Fruit fly (Drosophila melanogaster) whole organism, prepupa: ENCODE measurements around the gene Tollo.

Experiments used
- Blimp-1 ChIP-seq: fragments of 200-800 bp; sonication (Bioruptor generic); optimal IDR thresholded peaks from 3 replicates; lab custom pipeline; 2017; ENCODE audit warnings: missing biosample characterization, missing genetic modification characterization, mild to moderate bottlenecking, moderate library complexity, missing genetic modification reagents
- CG10631 ChIP-seq: fragments of 200-800 bp; sonication (Bioruptor generic); optimal IDR thresholded peaks from 2 replicates; lab custom pipeline; 2016; ENCODE audit warnings: missing biosample characterization, missing genetic modification characterization
- CG10669 ChIP-seq: fragments of 200-800 bp; sonication (Bioruptor generic); optimal IDR thresholded peaks from 3 replicates; lab custom pipeline; 2018; ENCODE audit warnings: missing biosample characterization, mild to moderate bottlenecking, missing genetic modification characterization, moderate library complexity
- CG11762 ChIP-seq: fragments of 200-800 bp; sonication (Bioruptor generic); optimal IDR thresholded peaks from 3 replicates; lab custom pipeline; 2016; ENCODE audit warnings: missing biosample characterization, missing genetic modification characterization; ENCODE audit not compliant: insufficient read depth
- CG11902 ChIP-seq: fragments of 200-800 bp; sonication (Bioruptor generic); optimal IDR thresholded peaks from 3 replicates; lab custom pipeline; 2016; ENCODE audit warnings: missing biosample characterization, missing genetic modification characterization
- CG15336 ChIP-seq: fragments of 200-800 bp; sonication (Bioruptor generic); IDR thresholded peaks from 2 replicates; pipeline ENCODE4 v1.3.6; 2022; ENCODE audit warnings: missing biosample characterization, missing genetic modification characterization
- CG1621 ChIP-seq: fragments of 200-800 bp; sonication (Bioruptor generic); optimal IDR thresholded peaks from 3 replicates; lab custom pipeline; 2018; ENCODE audit warnings: missing biosample characterization, mild to moderate bottlenecking, missing genetic modification characterization
- CG16779 ChIP-seq: fragments of 200-800 bp; sonication (Bioruptor generic); optimal IDR thresholded peaks from 3 replicates; lab custom pipeline; 2017; ENCODE audit warnings: missing biosample characterization, mild to moderate bottlenecking, missing genetic modification characterization
- CG3032 ChIP-seq: fragments of 200-800 bp; optimal IDR thresholded peaks from 2 replicates; lab custom pipeline; 2019; ENCODE audit warnings: missing biosample characterization, mild to moderate bottlenecking, missing genetic modification characterization, moderate library complexity
- CG31627 ChIP-seq: fragments of 200-800 bp; sonication (Bioruptor generic); optimal IDR thresholded peaks from 3 replicates; lab custom pipeline; 2016; ENCODE audit warnings: missing biosample characterization, missing genetic modification characterization
- CG34406 ChIP-seq: fragments of 200-800 bp; sonication (Bioruptor generic); optimal IDR thresholded peaks from 3 replicates; lab custom pipeline; 2016; ENCODE audit warnings: missing biosample characterization, missing genetic modification characterization
- CG3919 ChIP-seq: fragments of 200-800 bp; sonication (Bioruptor generic); optimal IDR thresholded peaks from 3 replicates; lab custom pipeline; 2016; ENCODE audit warnings: missing biosample characterization, missing genetic modification characterization
- CG4318 ChIP-seq: fragments of 200-800 bp; sonication (Bioruptor generic); optimal IDR thresholded peaks from 3 replicates; lab custom pipeline; 2017; ENCODE audit warnings: missing biosample characterization, mild to moderate bottlenecking, missing genetic modification characterization
- CG6276 ChIP-seq: fragments of 200-800 bp; sonication (Bioruptor generic); optimal IDR thresholded peaks from 2 replicates; lab custom pipeline; 2017; ENCODE audit warnings: missing biosample characterization, mild to moderate bottlenecking, missing genetic modification characterization
- CG6792 ChIP-seq: fragments of 200-800 bp; sonication (Bioruptor generic); optimal IDR thresholded peaks from 3 replicates; lab custom pipeline; 2016; ENCODE audit warnings: missing biosample characterization, missing genetic modification characterization
- CG7368 ChIP-seq: fragments of 200-800 bp; sonication (Bioruptor generic); optimal IDR thresholded peaks from 3 replicates; lab custom pipeline; 2016; ENCODE audit warnings: missing biosample characterization, missing genetic modification characterization
- CG8119 ChIP-seq: fragments of 200-800 bp; sonication (Bioruptor generic); IDR thresholded peaks from 3 replicates; pipeline ENCODE4 v1.3.6; 2022; ENCODE audit warnings: missing biosample characterization, missing genetic modification characterization
- CG8319 ChIP-seq: fragments of 200-800 bp; sonication (Bioruptor generic); optimal IDR thresholded peaks from 3 replicates; lab custom pipeline; 2016; ENCODE audit warnings: missing biosample characterization, missing genetic modification characterization
- CG8632 ChIP-seq: fragments of 200-800 bp; sonication (Bioruptor generic); optimal IDR thresholded peaks from 3 replicates; lab custom pipeline; 2016; ENCODE audit warnings: missing biosample characterization, missing genetic modification characterization
- CG9139 ChIP-seq: fragments of 200-800 bp; sonication (Bioruptor generic); optimal IDR thresholded peaks from 3 replicates; lab custom pipeline; 2017; ENCODE audit warnings: missing biosample characterization, mild to moderate bottlenecking, missing genetic modification characterization
- Eip75B ChIP-seq: fragments of 200-800 bp; sonication (Bioruptor generic); optimal IDR thresholded peaks from 3 replicates; lab custom pipeline; 2016; ENCODE audit warnings: missing biosample characterization, missing genetic modification characterization
- Eip78C ChIP-seq: fragments of 200-800 bp; sonication (Bioruptor generic); peaks from one replicate; lab custom pipeline; 2016; ENCODE audit warnings: missing biosample characterization, missing genetic modification characterization
- Eip93F ChIP-seq: fragments of 200-800 bp; sonication (Bioruptor generic); optimal IDR thresholded peaks from 2 replicates; lab custom pipeline; 2016; ENCODE audit warnings: missing biosample characterization, mild to moderate bottlenecking, missing genetic modification characterization
- Ets21C ChIP-seq: fragments of 200-800 bp; sonication (Bioruptor generic); optimal IDR thresholded peaks from 3 replicates; lab custom pipeline; 2016; ENCODE audit warnings: missing biosample characterization, missing genetic modification characterization
- Ets96B ChIP-seq: fragments of 200-800 bp; optimal IDR thresholded peaks from 2 replicates; lab custom pipeline; 2019; ENCODE audit warnings: missing biosample characterization, mild to moderate bottlenecking, missing genetic modification characterization, moderate library complexity
- Gug ChIP-seq: fragments of 200-800 bp; sonication (Bioruptor generic); IDR thresholded peaks from 2 replicates; pipeline ENCODE4 v1.3.6; 2022; ENCODE audit warnings: missing biosample characterization, missing genetic modification characterization
- Hr39 ChIP-seq: fragments of 200-800 bp; sonication (Bioruptor generic); optimal IDR thresholded peaks from 2 replicates; lab custom pipeline; 2016; ENCODE audit warnings: missing biosample characterization, missing genetic modification characterization
- Hr4 ChIP-seq: fragments of 200-800 bp; sonication (Bioruptor generic); optimal IDR thresholded peaks from 3 replicates; lab custom pipeline; 2016; ENCODE audit warnings: missing biosample characterization, missing genetic modification characterization
- Lpt ChIP-seq: fragments of 200-800 bp; sonication (Bioruptor generic); optimal IDR thresholded peaks from 3 replicates; lab custom pipeline; 2016; ENCODE audit warnings: missing biosample characterization, missing genetic modification characterization
- Met ChIP-seq: fragments of 200-800 bp; sonication (Bioruptor generic); optimal IDR thresholded peaks from 3 replicates; lab custom pipeline; 2016; ENCODE audit warnings: missing biosample characterization, missing genetic modification characterization
- Smox ChIP-seq: fragments of 200-800 bp; sonication (Bioruptor generic); optimal IDR thresholded peaks from 3 replicates; lab custom pipeline; 2016; ENCODE audit warnings: missing biosample characterization, missing genetic modification characterization
- Sox102F ChIP-seq: fragments of 200-800 bp; sonication (Bioruptor generic); optimal IDR thresholded peaks from 2 replicates; lab custom pipeline; 2016; ENCODE audit warnings: missing biosample characterization, mild to moderate bottlenecking, missing genetic modification characterization
- Sox14 ChIP-seq: fragments of 200-800 bp; sonication (Bioruptor generic); optimal IDR thresholded peaks from 3 replicates; lab custom pipeline; 2016; ENCODE audit warnings: missing biosample characterization, missing genetic modification characterization
- Sox15 ChIP-seq: fragments of 200-800 bp; sonication (Bioruptor generic); optimal IDR thresholded peaks from 3 replicates; lab custom pipeline; 2016; ENCODE audit warnings: missing biosample characterization, missing genetic modification characterization
- acj6 ChIP-seq: fragments of 200-800 bp; sonication (Bioruptor generic); optimal IDR thresholded peaks from 3 replicates; lab custom pipeline; 2016; ENCODE audit warnings: missing biosample characterization, missing genetic modification characterization
- cyc ChIP-seq: fragments of 200-800 bp; sonication (Bioruptor generic); optimal IDR thresholded peaks from 3 replicates; lab custom pipeline; 2016; ENCODE audit warnings: missing biosample characterization, missing genetic modification characterization
- dsx ChIP-seq: fragments of 200-800 bp; optimal IDR thresholded peaks from 3 replicates; lab custom pipeline; 2019; ENCODE audit warnings: missing biosample characterization, mild to moderate bottlenecking, missing genetic modification characterization, moderate library complexity; ENCODE audit not compliant: poor library complexity, severe bottlenecking
- eg ChIP-seq: fragments of 200-800 bp; sonication (Bioruptor generic); IDR thresholded peaks from 3 replicates; pipeline ENCODE4 v1.3.6; 2022; ENCODE audit warnings: missing biosample characterization, missing genetic modification characterization
- esn ChIP-seq: fragments of 200-800 bp; sonication (Bioruptor generic); optimal IDR thresholded peaks from 2 replicates; lab custom pipeline; 2016; ENCODE audit warnings: missing biosample characterization, mild to moderate bottlenecking, missing genetic modification characterization, moderate library complexity
- fd59A ChIP-seq: fragments of 200-800 bp; sonication (Bioruptor generic); optimal IDR thresholded peaks from 2 replicates; lab custom pipeline; 2017; ENCODE audit warnings: missing biosample characterization, mild to moderate bottlenecking, missing genetic modification characterization, missing genetic modification reagents
- lz ChIP-seq: fragments of 200-800 bp; sonication (Bioruptor generic); optimal IDR thresholded peaks from 3 replicates; lab custom pipeline; 2016; ENCODE audit warnings: missing biosample characterization, missing genetic modification characterization
- pdm3 ChIP-seq: fragments of 200-800 bp; sonication (Bioruptor generic); optimal IDR thresholded peaks from 3 replicates; lab custom pipeline; 2016; ENCODE audit warnings: missing biosample characterization, missing genetic modification characterization
- salr ChIP-seq, 2 experiments: fragments of 200-800 bp; sonication (Bioruptor generic); optimal IDR thresholded peaks; 3 replicates each; lab custom pipeline; 2016 to 2018; ENCODE audit warnings: missing biosample characterization in 2 of 2, missing genetic modification characterization in 2 of 2, mild to moderate bottlenecking in 1 of 2
- spab ChIP-seq: fragments of 200-800 bp; sonication (Bioruptor generic); optimal IDR thresholded peaks from 2 replicates; lab custom pipeline; 2017; ENCODE audit warnings: missing biosample characterization, mild to moderate bottlenecking, missing genetic modification characterization, missing genetic modification reagents
- ss ChIP-seq, 2 experiments: fragments of 200-800 bp; sonication (Bioruptor generic); optimal IDR thresholded peaks; 2 replicates in 1 of 2; 3 replicates in 1 of 2; lab custom pipeline; 2017 to 2018; ENCODE audit warnings: mild to moderate bottlenecking in 2 of 2, missing biosample characterization in 2 of 2, missing genetic modification characterization in 2 of 2, moderate library complexity in 1 of 2
- svp ChIP-seq: fragments of 200-800 bp; sonication (Bioruptor generic); peaks from one replicate; lab custom pipeline; 2016; ENCODE audit warnings: missing biosample characterization, missing genetic modification characterization
- topi ChIP-seq: fragments of 200-800 bp; sonication (Bioruptor generic); optimal IDR thresholded peaks from 3 replicates; lab custom pipeline; 2016; ENCODE audit warnings: missing biosample characterization, missing genetic modification characterization
- vri ChIP-seq: fragments of 200-800 bp; sonication (Bioruptor generic); optimal IDR thresholded peaks from 3 replicates; lab custom pipeline; 2016; ENCODE audit warnings: missing biosample characterization, mild to moderate bottlenecking, missing genetic modification characterization

The Tollo gene

DNA sequence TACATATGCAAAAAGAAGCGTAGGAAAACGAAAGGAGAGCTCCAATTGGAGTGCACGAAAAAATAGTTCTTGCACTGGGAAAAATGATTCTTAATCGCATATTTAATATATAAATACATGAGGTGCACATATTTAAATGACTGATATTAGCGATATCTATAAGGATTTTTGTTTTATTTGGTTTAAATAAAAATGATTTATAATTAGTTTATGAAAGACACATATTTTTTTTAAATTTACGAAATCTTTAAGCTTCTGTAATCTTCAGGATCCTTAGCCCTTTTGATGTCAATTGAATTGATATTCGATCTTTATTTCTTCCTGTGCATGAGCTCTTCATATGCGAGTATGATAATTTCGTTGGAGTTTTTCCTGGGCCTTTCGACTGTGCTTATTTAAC is 47.6 kb upstream of the Tollo start (continued):
- TF ChIP-seq svp (GFP tag; lab: Kevin White, UChicago) (peak; percentile 11), Sox15 (GFP tag; lab: Kevin White, UChicago) (no peak), CG8632 (no peak), lz (GFP tag; lab: Kevin White, UChicago) (no peak), CG34406 (GFP tag; lab: Kevin White, UChicago) (peak; percentile 9), CG8319 (GFP tag; lab: Kevin White, UChicago) (peak; percentile 14), Eip93F (no peak)

DNA sequence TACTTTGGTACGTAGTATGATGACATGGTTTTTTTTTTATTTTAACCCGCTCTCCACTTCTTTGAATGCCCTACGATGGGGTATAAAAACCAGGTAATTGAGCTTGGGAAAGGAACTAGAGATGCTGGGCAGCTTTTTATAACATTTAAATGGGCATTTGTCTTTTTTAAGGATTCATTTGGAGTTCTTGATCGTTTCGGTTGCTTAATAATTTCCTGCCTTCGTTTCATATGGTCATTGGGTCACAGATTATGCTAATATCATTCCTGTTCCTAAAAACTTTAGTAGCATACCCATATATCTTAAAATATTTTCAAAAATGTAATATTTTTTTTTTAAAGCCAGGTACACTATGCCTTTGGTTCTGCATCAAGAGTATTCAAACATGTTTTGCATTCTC is 46.7 kb upstream of the Tollo start:
- TF ChIP-seq Hr4 (no peak), CG10631 (GFP tag; lab: Kevin White, UChicago) (peak; percentile 49), Gug (no peak), acj6 (peak; percentile 44), CG3032 (tag; lab: Kevin White, UChicago) (no peak), topi (peak; percentile 60), CG8632 (peak; percentile 13), fd59A (no peak), CG1621 (tag; lab: Kevin White, UChicago) (no peak), Sox14 (GFP tag; lab: Kevin White, UChicago) (peak; percentile 19), CG11762 (GFP tag; lab: Kevin White, UChicago) (no peak), cyc (GFP tag; lab: Kevin White, UChicago) (peak; percentile 62), salr (GFP tag; optimal IDR thresholded peaks at IDR 0.05; lab: Kevin White, UChicago) (peak in 1 of 2 experiments; percentile 0), vri (GFP tag; lab: Kevin White, UChicago) (peak; percentile 21), CG8119 (GFP tag; lab: Robert Waterston, UW) (no peak), Lpt (GFP tag; lab: Kevin White, UChicago) (no peak), dsx (no peak), Met (GFP tag; lab: Kevin White, UChicago) (peak; percentile 69), Eip75B (peak; percentile 39), Eip78C (GFP tag; lab: Kevin White, UChicago) (peak; percentile 80), esn (GFP tag; lab: Kevin White, UChicago) (peak; percentile 76), Blimp-1 (GFP tag; lab: Kevin White, UChicago) (no peak), CG11902 (no peak), CG6276 (GFP tag; lab: Kevin White, UChicago) (no peak), Ets21C (peak; percentile 42), Sox102F (peak; percentile 54), eg (GFP tag; lab: Robert Waterston, UW) (no peak), svp (GFP tag; lab: Kevin White, UChicago) (peak; percentile 76), CG6792 (peak; percentile 44), lz (GFP tag; lab: Kevin White, UChicago) (peak; percentile 18), ss (GFP tag; optimal IDR thresholded peaks at IDR 0.05; lab: Kevin White, UChicago) (no peak), Ets96B (peak; percentile 10), CG3919 (GFP tag; lab: Kevin White, UChicago) (peak; percentile 10), CG8319 (GFP tag; lab: Kevin White, UChicago) (no peak), Smox (GFP tag; lab: Kevin White, UChicago) (peak; percentile 40), Hr39 (peak; percentile 46), CG10669 (no peak), pdm3 (GFP tag; lab: Kevin White, UChicago) (peak; percentile 6), CG4318 (GFP tag; lab: Kevin White, UChicago) (no peak), CG16779 (tag; lab: Kevin White, UChicago) (no peak), spab (GFP tag; lab: Kevin White, UChicago) (no peak), CG9139 (GFP tag; lab: Kevin White, UChicago) (no peak), CG15336 (GFP tag; lab: Robert Waterston, UW) (no peak), CG7368 (GFP tag; lab: Kevin White, UChicago) (no peak), CG31627 (peak; percentile 59)
